Worm (Caenorhabditis elegans) whole organism, late embryonic: ENCODE results near the gene nhr-58.

ENCODE experiments used
- C38D4.7 ChIP-seq: fragments of 200-800 bp; sonication (Bioruptor generic); optimal IDR thresholded peaks from 2 replicates; lab custom pipeline; 2018; ENCODE audit warnings: mild to moderate bottlenecking, missing genetic modification characterization, moderate library complexity, missing compliant biosample characterization
- F13H6.1 ChIP-seq: sonication (generic microtip); optimal IDR thresholded peaks from 2 replicates; lab custom pipeline; 2016; ENCODE audit warnings: missing genetic modification characterization, missing compliant biosample characterization
- K02D7.2 ChIP-seq: sonication (generic microtip); optimal IDR thresholded peaks from 2 replicates; lab custom pipeline; 2017; ENCODE audit warnings: mild to moderate bottlenecking, missing genetic modification characterization, missing compliant biosample characterization
- T23F11.4 ChIP-seq: fragments of 200-800 bp; sonication (Bioruptor generic); optimal IDR thresholded peaks from 2 replicates; lab custom pipeline; 2018; ENCODE audit warnings: mild to moderate bottlenecking, missing genetic modification characterization, missing compliant biosample characterization
- Y22D7AL.16 ChIP-seq: sonication (generic microtip); optimal IDR thresholded peaks from 2 replicates; lab custom pipeline; 2016; ENCODE audit warnings: missing genetic modification characterization, missing compliant biosample characterization
- ama-1 ChIP-seq: fragments of 150-350 bp; optimal IDR thresholded peaks from 2 replicates; lab custom pipeline; 2014
- ceh-2 ChIP-seq: sonication (generic microtip); optimal IDR thresholded peaks from 2 replicates; lab custom pipeline; 2016; ENCODE audit warnings: missing genotype, missing genetic modification characterization, missing compliant biosample characterization
- ceh-22 ChIP-seq: sonication (generic microtip); optimal IDR thresholded peaks from 2 replicates; lab custom pipeline; 2017; ENCODE audit warnings: missing biosample characterization, missing genetic modification characterization
- ceh-24 ChIP-seq: sonication (generic microtip); optimal IDR thresholded peaks from 2 replicates; lab custom pipeline; 2016; ENCODE audit warnings: mild to moderate bottlenecking, missing genetic modification characterization, missing compliant biosample characterization
- ceh-31 ChIP-seq: sonication (generic microtip); optimal IDR thresholded peaks from 2 replicates; lab custom pipeline; 2016; ENCODE audit warnings: missing genetic modification characterization, missing compliant biosample characterization
- ceh-45 ChIP-seq: fragments of 200-800 bp; sonication (Bioruptor generic); IDR thresholded peaks from 2 replicates; pipeline ENCODE4 v1.3.6; 2022; ENCODE audit warnings: missing genetic modification reagents, missing genetic modification characterization, missing compliant biosample characterization
- ceh-6 ChIP-seq: fragments of 200-800 bp; sonication (Bioruptor generic); optimal IDR thresholded peaks from 2 replicates; lab custom pipeline; 2018; ENCODE audit warnings: mild to moderate bottlenecking, missing genetic modification characterization, missing compliant biosample characterization
- ceh-9 ChIP-seq: sonication (generic microtip); optimal IDR thresholded peaks from 2 replicates; lab custom pipeline; 2016; ENCODE audit warnings: mild to moderate bottlenecking, missing genetic modification characterization, inconsistent platforms, missing compliant biosample characterization
- dve-1 ChIP-seq: sonication (generic microtip); optimal IDR thresholded peaks from 2 replicates; lab custom pipeline; 2017; ENCODE audit warnings: antibody characterized with exemption, mild to moderate bottlenecking, missing genetic modification characterization, missing compliant biosample characterization
- elt-2 ChIP-seq: sonication (generic microtip); optimal IDR thresholded peaks from 2 replicates; lab custom pipeline; 2016; ENCODE audit warnings: missing genetic modification reagents, missing genetic modification characterization, missing compliant biosample characterization
- elt-4 ChIP-seq: sonication (generic microtip); optimal IDR thresholded peaks from 2 replicates; lab custom pipeline; 2016; ENCODE audit warnings: missing genetic modification characterization, missing compliant biosample characterization
- fax-1 ChIP-seq: sonication (generic microtip); optimal IDR thresholded peaks from 2 replicates; lab custom pipeline; 2016; ENCODE audit warnings: missing genotype, missing genetic modification characterization, missing compliant biosample characterization
- fkh-10 ChIP-seq: fragments of 150-350 bp; optimal IDR thresholded peaks from 2 replicates; lab custom pipeline; 2014; ENCODE audit warnings: missing biosample characterization, missing genetic modification reagents, missing genetic modification characterization
- fkh-6 ChIP-seq: sonication (generic microtip); optimal IDR thresholded peaks from 2 replicates; lab custom pipeline; 2016; ENCODE audit warnings: missing genetic modification characterization, missing compliant biosample characterization
- hlh-13 ChIP-seq: fragments of 200-800 bp; sonication (Bioruptor generic); optimal IDR thresholded peaks from 2 replicates; lab custom pipeline; 2018; ENCODE audit warnings: mild to moderate bottlenecking, missing genetic modification characterization, missing compliant biosample characterization
- hlh-30 ChIP-seq: sonication (generic microtip); optimal IDR thresholded peaks from 2 replicates; lab custom pipeline; 2017; ENCODE audit warnings: antibody characterized with exemption, missing genetic modification characterization, missing compliant biosample characterization; ENCODE audit not compliant: insufficient read depth
- hlh-6 ChIP-seq: sonication (generic microtip); optimal IDR thresholded peaks from 2 replicates; lab custom pipeline; 2016; ENCODE audit warnings: missing genotype, missing genetic modification characterization, missing compliant biosample characterization
- lin-11 ChIP-seq: fragments of 200-800 bp; sonication (Bioruptor generic); optimal IDR thresholded peaks from 2 replicates; lab custom pipeline; 2018; ENCODE audit warnings: mild to moderate bottlenecking, missing genetic modification characterization, missing compliant biosample characterization
- madf-2 ChIP-seq: sonication (generic microtip); optimal IDR thresholded peaks from 2 replicates; lab custom pipeline; 2017; ENCODE audit warnings: missing genetic modification characterization, missing compliant biosample characterization
- nhr-11 ChIP-seq: fragments of 150-350 bp; optimal IDR thresholded peaks from 2 replicates; lab custom pipeline; 2014; ENCODE audit warnings: missing biosample characterization, missing genetic modification characterization
- nhr-232 ChIP-seq: sonication (generic microtip); optimal IDR thresholded peaks from 2 replicates; lab custom pipeline; 2016; ENCODE audit warnings: missing genetic modification characterization, missing compliant biosample characterization
- pat-9 ChIP-seq: fragments of 200-800 bp; sonication (Bioruptor generic); optimal IDR thresholded peaks from 2 replicates; lab custom pipeline; 2018; ENCODE audit warnings: mild to moderate bottlenecking, missing genetic modification characterization, moderate library complexity, missing compliant biosample characterization
- pax-1 ChIP-seq: fragments of 150-350 bp; optimal IDR thresholded peaks from 2 replicates; lab custom pipeline; 2014; ENCODE audit warnings: missing biosample characterization, missing genetic modification characterization
- pha-2 ChIP-seq: sonication (generic microtip); optimal IDR thresholded peaks from 2 replicates; lab custom pipeline; 2017; ENCODE audit warnings: mild to moderate bottlenecking, missing genetic modification characterization, missing compliant biosample characterization
- pqm-1 ChIP-seq: sonication (generic microtip); optimal IDR thresholded peaks from 2 replicates; lab custom pipeline; 2016; ENCODE audit warnings: missing genetic modification characterization, missing compliant biosample characterization
- pros-1 ChIP-seq: fragments of 150-350 bp; optimal IDR thresholded peaks from 2 replicates; lab custom pipeline; 2014; ENCODE audit warnings: missing biosample characterization, missing genetic modification reagents, missing genetic modification characterization
- sdc-2 ChIP-seq: sonication (generic microtip); optimal IDR thresholded peaks from 2 replicates; lab custom pipeline; 2016; ENCODE audit warnings: missing genotype, missing genetic modification characterization, missing compliant biosample characterization
- sox-2 ChIP-seq: fragments of 200-800 bp; sonication (Bioruptor generic); IDR thresholded peaks from 2 replicates; pipeline ENCODE4 v1.3.6; 2022; ENCODE audit warnings: missing genetic modification reagents, missing genetic modification characterization, missing compliant biosample characterization
- tbx-2 ChIP-seq: sonication (generic microtip); optimal IDR thresholded peaks from 2 replicates; lab custom pipeline; 2016; ENCODE audit warnings: missing genetic modification characterization, missing compliant biosample characterization
- zip-5 ChIP-seq: sonication (generic microtip); optimal IDR thresholded peaks from 2 replicates; lab custom pipeline; 2016; ENCODE audit warnings: missing genetic modification characterization, missing compliant biosample characterization
- ztf-16 ChIP-seq: sonication (generic microtip); optimal IDR thresholded peaks from 2 replicates; lab custom pipeline; 2017; ENCODE audit warnings: missing genetic modification characterization, missing compliant biosample characterization

The nhr-58 gene

DNA sequence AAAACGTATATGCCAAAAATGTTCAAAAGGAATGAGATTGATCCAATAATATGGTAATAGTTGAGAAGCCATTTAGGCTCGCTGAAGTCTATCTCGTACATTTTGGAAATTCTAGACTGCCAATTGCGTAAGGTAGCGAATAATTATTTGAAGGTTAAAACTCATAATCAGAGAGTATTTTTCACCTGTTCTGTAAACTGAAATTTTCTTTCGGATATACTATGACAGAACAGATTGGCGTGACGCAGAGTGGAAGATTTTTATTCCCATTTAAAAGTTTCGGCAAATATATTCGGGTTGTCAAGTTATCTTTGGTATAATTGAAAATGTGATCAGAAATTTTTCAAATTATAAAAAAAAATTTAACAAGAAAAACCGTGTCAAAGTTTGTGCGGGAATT lies 36.0 kb downstream of the nhr-58 start, which contains the start of gene sri-72:
sri-72 (minus strand) TSS at position 101 of the 400 bp plus-strand sequence.
- no peak for TF ChIP-seq ztf-16 (tag; lab: Kevin White, UChicago)
- TF ChIP-seq fkh-10 (GFP tag; lab: Kevin White, UChicago) = no peak
- no peak for TF ChIP-seq ceh-22
- no peak for TF ChIP-seq ceh-31 (tag; lab: Kevin White, UChicago)
- TF ChIP-seq ceh-9 (tag; lab: Kevin White, UChicago) = no peak
- no peak for TF ChIP-seq Y22D7AL.16 (tag; lab: Kevin White, UChicago)
- no peak for TF ChIP-seq pat-9 (tag; lab: Kevin White, UChicago)
- no peak for TF ChIP-seq pha-2 (tag; lab: Kevin White, UChicago)
- TF ChIP-seq elt-4 (tag; lab: Kevin White, UChicago) = no peak
- TF ChIP-seq sox-2 (GFP tag; lab: Robert Waterston, UW) = no peak
- TF ChIP-seq ama-1 (lab: Kevin White, UChicago) = no peak
- TF ChIP-seq, all 69 proteins: peak for 0

DNA sequence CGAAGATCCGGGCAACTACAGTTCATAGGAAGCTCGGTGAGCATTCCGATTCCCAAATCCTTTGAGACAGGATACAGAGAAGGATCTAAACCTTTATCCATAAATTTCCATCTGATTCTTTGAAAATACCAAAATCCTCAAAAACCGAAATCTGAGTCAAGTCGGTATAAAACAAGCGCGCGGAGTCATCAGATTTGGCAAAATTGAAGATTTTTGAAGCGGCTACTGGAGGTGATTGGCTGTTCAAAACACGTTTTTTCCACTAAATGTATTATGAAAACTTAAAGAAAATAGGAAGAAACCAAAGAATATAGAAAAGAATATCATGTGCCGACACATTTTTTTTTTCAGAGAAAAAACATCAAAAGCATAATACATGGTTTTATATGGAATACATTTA lies 42.6 kb downstream of the nhr-58 start, which contains the start of gene C14C6.13:
C14C6.13 (minus strand) TSS at position 101 of the 400 bp plus-strand sequence.
- TF ChIP-seq elt-2 (tag; lab: Kevin White, UChicago) (no peak), dve-1 (tag; lab: Kevin White, UChicago) (no peak), hlh-13 (no peak), ceh-45 (no peak), F13H6.1 (tag; lab: Kevin White, UChicago) (no peak), nhr-232 (no peak), fax-1 (no peak), K02D7.2 (tag; lab: Kevin White, UChicago) (no peak), lin-11 (no peak), hlh-6 (tag; lab: Kevin White, UChicago) (no peak), fkh-10 (GFP tag; lab: Kevin White, UChicago) (no peak), ceh-2 (tag; lab: Kevin White, UChicago) (no peak)

DNA sequence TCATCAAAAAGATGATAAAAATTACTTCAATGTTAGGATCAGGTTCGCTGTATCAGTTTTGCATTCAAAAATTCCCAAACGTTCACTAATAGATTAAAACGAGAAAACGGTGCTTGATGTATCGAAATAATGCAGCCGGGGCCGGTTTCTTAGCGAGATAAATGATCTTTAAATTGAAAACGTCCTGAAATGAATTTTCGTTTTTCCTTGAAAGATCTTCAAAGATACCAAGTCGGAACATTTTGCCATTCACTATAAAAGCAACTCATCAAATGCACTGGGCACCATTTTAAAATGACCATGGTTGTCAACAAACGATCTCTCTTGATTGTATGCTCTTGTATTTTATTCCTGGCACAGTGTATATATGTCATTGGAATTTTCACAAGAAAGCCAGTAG lies 44.0 kb downstream of the nhr-58 start, which contains the start of gene K06H6.5:
K06H6.5 (plus strand) TSS at position 301 of the 400 bp plus-strand sequence.
- TF ChIP-seq ama-1 (lab: Kevin White, UChicago) (no peak), pax-1 (no peak)

DNA sequence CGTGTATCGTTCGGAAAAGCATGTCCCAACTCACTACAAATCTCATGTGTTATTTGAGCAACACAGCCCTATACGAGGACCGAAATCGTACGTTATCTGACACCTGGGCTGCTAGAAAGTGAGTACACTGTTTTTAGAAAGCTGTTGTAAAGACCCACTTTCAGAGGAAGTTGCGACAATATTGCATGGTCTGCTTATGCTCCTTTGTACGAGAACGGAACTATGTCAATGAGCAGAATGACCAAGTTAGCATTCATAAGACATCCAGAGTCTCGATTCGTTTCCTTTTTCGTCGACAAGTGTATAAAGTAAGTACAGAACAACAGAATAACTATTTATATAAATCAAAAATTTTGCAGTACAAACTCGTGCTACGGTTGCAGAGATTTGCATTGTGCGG lies 44.9 kb downstream of the nhr-58 start:
- no peak for TF ChIP-seq C38D4.7 (GFP tag; lab: Kevin White, UChicago)
- TF ChIP-seq hlh-13 = no peak
- no peak for TF ChIP-seq lin-11
- TF ChIP-seq fkh-6 (tag; lab: Kevin White, UChicago) = no peak
- no peak for TF ChIP-seq nhr-11 (tag; lab: Kevin White, UChicago)
- TF ChIP-seq ceh-6 (GFP tag; lab: Kevin White, UChicago) = no peak
- TF ChIP-seq ama-1 (lab: Kevin White, UChicago) = no peak
- TF ChIP-seq madf-2 (tag; lab: Kevin White, UChicago) = no peak
- no peak for TF ChIP-seq sdc-2 (tag; lab: Kevin White, UChicago)
- TF ChIP-seq pqm-1 (tag; lab: Kevin White, UChicago) = no peak
- TF ChIP-seq pros-1 = no peak
- TF ChIP-seq T23F11.4 = no peak
- TF ChIP-seq elt-2 (tag; lab: Kevin White, UChicago) = no peak
- no peak for TF ChIP-seq tbx-2 (tag; lab: Kevin White, UChicago)
- no peak for TF ChIP-seq elt-4 (tag; lab: Kevin White, UChicago)
- TF ChIP-seq zip-5 = no peak
- TF ChIP-seq pha-2 (tag; lab: Kevin White, UChicago) = no peak
- no peak for TF ChIP-seq hlh-30 (tag; lab: Kevin White, UChicago)
- no peak for TF ChIP-seq ceh-24 (tag; lab: Kevin White, UChicago)
